Fruit fly (Drosophila melanogaster): ENCODE results near the gene kuz.
A peak's percentile ranks its signal among the peaks of the same experiment; 100 is the strongest.

Gene kuz

dm6 chr2L:13514945-13515687 is 34.8 kb upstream of the kuz start (continued):
- TF ChIP-seq CG4404 (GFP tag; IDR thresholded peaks at IDR 0.05): peak; percentile 28; the same call in 1 of the 2 replicates
- TF ChIP-seq lola (GFP tag; optimal IDR thresholded peaks at IDR 0.05): no peak
- peak; percentile 65 for TF ChIP-seq lilli (GFP tag; optimal IDR thresholded peaks at IDR 0.05)
- TF ChIP-seq CG1233 (GFP tag; optimal IDR thresholded peaks at IDR 0.05): peak; percentile 72
- TF ChIP-seq Awh (GFP tag; IDR thresholded peaks at IDR 0.05): peak; percentile 85
- no peak for TF ChIP-seq cg (GFP tag; optimal IDR thresholded peaks at IDR 0.05)
- TF ChIP-seq HLH54F (GFP tag; optimal IDR thresholded peaks at IDR 0.05): peak; percentile 43
- no peak for TF ChIP-seq CG16813 (GFP tag; IDR thresholded peaks at IDR 0.05; ENCODE audit: partially characterized antibody)
- peak; percentile 72 for TF ChIP-seq Meics (GFP tag; optimal IDR thresholded peaks at IDR 0.05)
- TF ChIP-seq Hmx (GFP tag; optimal IDR thresholded peaks at IDR 0.05): no peak
- TF ChIP-seq klu (GFP tag; IDR thresholded peaks at IDR 0.05): peak; percentile 6; the same call in 1 of the 2 replicates
- TF ChIP-seq Lhr (GFP tag; optimal IDR thresholded peaks at IDR 0.05): no peak
- no peak for TF ChIP-seq CG1832 (GFP tag; optimal IDR thresholded peaks at IDR 0.05)
- TF ChIP-seq p53 (GFP tag; optimal IDR thresholded peaks at IDR 0.05): peak; percentile 56
- no peak for TF ChIP-seq cato (GFP tag; optimal IDR thresholded peaks at IDR 0.05; ENCODE audit: borderline replicate concordance)
- TF ChIP-seq CG6813 (GFP tag; optimal IDR thresholded peaks at IDR 0.05): peak; percentile 55
- peak; percentile 64; the same call in 1 of the 2 replicates for TF ChIP-seq ara (GFP tag; IDR thresholded peaks at IDR 0.05)
- TF ChIP-seq CG10654 (GFP tag; optimal IDR thresholded peaks at IDR 0.05): peak; percentile 61
- peak; percentile 46 for TF ChIP-seq Dip3 (GFP tag; optimal IDR thresholded peaks at IDR 0.05)
- peak; percentile 62 for TF ChIP-seq CG13296 (GFP tag; optimal IDR thresholded peaks at IDR 0.05)
- peak; percentile 64 for TF ChIP-seq btn (GFP tag; optimal IDR thresholded peaks at IDR 0.05)
- TF ChIP-seq Sox102F (GFP tag; optimal IDR thresholded peaks at IDR 0.05): peak; percentile 73
- no peak for TF ChIP-seq CG7271 (tag; optimal IDR thresholded peaks at IDR 0.05)
- peak; percentile 80 for TF ChIP-seq pb (GFP tag; optimal IDR thresholded peaks at IDR 0.05)
- peak; percentile 79 for TF ChIP-seq bcd (GFP tag; optimal IDR thresholded peaks at IDR 0.05)
- no peak for TF ChIP-seq CG5953 (GFP tag; IDR thresholded peaks at IDR 0.05)
- peak; percentile 78 for TF ChIP-seq CG14667 (GFP tag; IDR thresholded peaks at IDR 0.05)
- no peak for TF ChIP-seq CG33557 (GFP tag; optimal IDR thresholded peaks at IDR 0.05)
- peak; percentile 73 for TF ChIP-seq CG6254 (GFP tag; optimal IDR thresholded peaks at IDR 0.05)
- peak; percentile 31 for TF ChIP-seq CG17186 (GFP tag; optimal IDR thresholded peaks at IDR 0.05)
- TF ChIP-seq rib (GFP tag; IDR thresholded peaks at IDR 0.05): 0 out of 2 replicates have a peak, but pooled peaks have one; percentile 11
- TF ChIP-seq croc (GFP tag; conservative IDR thresholded peaks at IDR 0.05): peak; percentile 47; the same call in 2 of the 3 replicates
- peak; percentile 69 for TF ChIP-seq kay (GFP tag; optimal IDR thresholded peaks at IDR 0.05)
- TF ChIP-seq CG11247 (GFP tag; IDR thresholded peaks at IDR 0.05): peak; percentile 19; the same call in 1 of the 2 replicates
- TF ChIP-seq vfl (GFP tag; optimal IDR thresholded peaks at IDR 0.05): no peak
- peak; percentile 19 for TF ChIP-seq ewg (GFP tag; optimal IDR thresholded peaks at IDR 0.05)
- TF ChIP-seq chn (GFP tag; optimal IDR thresholded peaks at IDR 0.05): peak; percentile 39
- TF ChIP-seq Rfx (GFP tag; IDR thresholded peaks at IDR 0.05): peak; percentile 79
- peak; percentile 83 for TF ChIP-seq CG1792 (GFP tag; optimal IDR thresholded peaks at IDR 0.05)
- TF ChIP-seq CG17328 (GFP tag; IDR thresholded peaks at IDR 0.05): peak; percentile 77
- peak; percentile 61 for TF ChIP-seq PHDP (tag; optimal IDR thresholded peaks at IDR 0.05)
- peak; percentile 66 for TF ChIP-seq pnt (GFP tag; optimal IDR thresholded peaks at IDR 0.05)
- TF ChIP-seq Kr (GFP tag; optimal IDR thresholded peaks at IDR 0.05): no peak
- TF ChIP-seq Dll (GFP tag; IDR thresholded peaks at IDR 0.05; ENCODE audit: partially characterized antibody): no peak
- TF ChIP-seq stwl (tag; optimal IDR thresholded peaks at IDR 0.05): peak; percentile 4
- TF ChIP-seq tx (GFP tag; optimal IDR thresholded peaks at IDR 0.05): peak; percentile 47
- TF ChIP-seq nmo (GFP tag; optimal IDR thresholded peaks at IDR 0.05): peak; percentile 86
- TF ChIP-seq E2f1 (GFP tag; IDR thresholded peaks at IDR 0.05): peak; percentile 82
- TF ChIP-seq CG2678 (tag; optimal IDR thresholded peaks at IDR 0.05): peak; percentile 82
